Worm (Caenorhabditis elegans) whole organism, mixed stage, embryonic: ENCODE data around the gene C13A2.3.

Source experiments
- hlh-1 ChIP-seq: fragments of 150-350 bp; optimal IDR thresholded peaks from 2 replicates; lab custom pipeline; 2014; ENCODE audit warnings: missing biosample characterization, missing genetic modification reagents, missing genetic modification characterization
- lsy-2 ChIP-seq: fragments of 150-350 bp; optimal IDR thresholded peaks from 2 replicates; lab custom pipeline; 2014; ENCODE audit warnings: missing biosample characterization, missing genetic modification characterization
- ztf-11 ChIP-seq: fragments of 150-350 bp; optimal IDR thresholded peaks from 2 replicates; lab custom pipeline; 2014; ENCODE audit warnings: missing biosample characterization, missing genetic modification characterization

C13A2.3 gene

DNA sequence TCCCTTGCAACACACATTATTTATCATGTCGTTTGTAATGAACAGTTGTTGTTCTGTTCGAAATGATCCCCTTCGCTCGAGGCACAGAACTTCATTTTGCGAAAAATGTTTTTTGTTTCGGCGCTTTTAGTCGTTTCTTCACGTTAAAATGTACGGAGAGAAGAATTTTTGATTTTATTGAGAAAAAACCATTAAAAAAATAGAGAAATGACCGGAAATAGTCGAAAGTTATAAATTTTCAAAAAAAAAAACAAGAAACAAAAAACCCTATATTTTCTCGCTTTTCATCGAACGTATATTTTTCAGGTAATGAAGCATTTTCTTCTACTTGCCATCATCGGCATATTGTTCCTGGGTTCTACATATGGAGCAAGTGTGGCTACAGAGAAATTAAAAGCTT lies 50.1 kb downstream of the C13A2.3 start, which contains the start of gene F10G2.1:
F10G2.1 (plus strand) TSS at position 301 of the 400 bp plus-strand sequence.
- TF ChIP-seq hlh-1 (tag; lab: Kevin White, UChicago): peak; percentile 25
- TF ChIP-seq lsy-2: no peak
- no peak for TF ChIP-seq ztf-11 (tag; lab: Kevin White, UChicago)
